Worm (Caenorhabditis elegans) whole organism, L2 larva: ENCODE results near the gene Y32G9A.5.

Source experiments
- alr-1 ChIP-seq: fragments of 150-350 bp; optimal IDR thresholded peaks from 2 replicates; lab custom pipeline; 2014; ENCODE audit warnings: missing biosample characterization, missing genetic modification characterization
- ceh-82 ChIP-seq: fragments of 150-350 bp; optimal IDR thresholded peaks from 2 replicates; lab custom pipeline; 2014; ENCODE audit warnings: missing biosample characterization, missing genetic modification characterization
- elt-1 ChIP-seq: fragments of 150-350 bp; optimal IDR thresholded peaks from 2 replicates; lab custom pipeline; 2014; ENCODE audit warnings: missing biosample characterization, missing genetic modification characterization
- fos-1 ChIP-seq: fragments of 150-350 bp; optimal IDR thresholded peaks from 2 replicates; lab custom pipeline; 2014; ENCODE audit warnings: missing biosample characterization, missing genetic modification characterization

DNA sequence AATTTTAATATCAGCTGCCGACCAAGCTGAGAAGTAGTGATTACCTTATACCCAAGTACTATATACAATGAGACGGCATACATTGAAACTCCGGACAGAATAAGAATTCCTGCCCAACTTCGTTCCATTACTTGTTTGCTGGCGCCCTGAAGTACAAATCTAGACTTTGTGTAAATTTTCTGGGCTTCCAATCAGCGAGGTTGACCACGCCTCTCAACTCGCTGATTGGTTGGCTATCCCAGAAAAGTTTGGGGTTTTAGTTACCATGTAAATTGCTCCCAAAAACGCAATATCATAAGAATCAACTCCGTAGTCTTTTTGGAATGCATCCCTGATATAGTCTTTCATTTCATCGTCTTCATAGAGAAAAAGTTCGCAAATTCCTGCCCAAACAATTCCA lies 47.8 kb downstream of the Y32G9A.5 start:
- TF ChIP-seq elt-1 (tag; lab: Kevin White, UChicago) = no peak
- TF ChIP-seq fos-1 (tag; lab: Kevin White, UChicago) = no peak
- TF ChIP-seq ceh-82 (tag; lab: Kevin White, UChicago) = no peak
- TF ChIP-seq alr-1 (tag; lab: Kevin White, UChicago) = no peak
